Fruit fly (Drosophila melanogaster) whole organism, embryonic: ENCODE data around the gene DIP1.

ENCODE experiments used
- Atf-2 ChIP-seq: fragments of 200-800 bp; sonication (Bioruptor generic); optimal IDR thresholded peaks from 2 replicates; lab custom pipeline; 2016; ENCODE audit warnings: missing biosample characterization, missing genetic modification characterization
- Atf3 ChIP-seq: fragments of 200-800 bp; sonication (Bioruptor generic); optimal IDR thresholded peaks from 3 replicates; lab custom pipeline; 2016; ENCODE audit warnings: missing biosample characterization, missing genetic modification characterization
- B-H2 ChIP-seq: fragments of 200-800 bp; sonication (Bioruptor generic); optimal IDR thresholded peaks from 2 replicates; lab custom pipeline; 2018; ENCODE audit warnings: missing biosample characterization, mild to moderate bottlenecking, missing genetic modification characterization
- Blimp-1 ChIP-seq: fragments of 200-800 bp; sonication (Bioruptor generic); optimal IDR thresholded peaks from 3 replicates; lab custom pipeline; 2018; ENCODE audit warnings: missing biosample characterization, missing genetic modification characterization, mild to moderate bottlenecking, moderate library complexity, missing genetic modification reagents
- Bteb2 ChIP-seq: fragments of 200-800 bp; sonication (Bioruptor generic); optimal IDR thresholded peaks from 2 replicates; lab custom pipeline; 2016; ENCODE audit warnings: missing biosample characterization, missing genetic modification characterization
- CG10543 ChIP-seq: fragments of 200-800 bp; sonication (Bioruptor generic); optimal IDR thresholded peaks from 3 replicates; lab custom pipeline; 2017; ENCODE audit warnings: missing biosample characterization, mild to moderate bottlenecking, missing genetic modification characterization, moderate library complexity
- CG11085 ChIP-seq: fragments of 200-800 bp; sonication (Bioruptor generic); IDR thresholded peaks from 2 replicates; pipeline ENCODE4 v1.3.6; 2022; ENCODE audit warnings: missing biosample characterization, missing genetic modification characterization
- CG12071 ChIP-seq: fragments of 200-800 bp; sonication (Bioruptor generic); optimal IDR thresholded peaks from 3 replicates; lab custom pipeline; 2018; ENCODE audit warnings: missing biosample characterization, mild to moderate bottlenecking, missing genetic modification characterization
- CG14441 ChIP-seq: fragments of 200-800 bp; sonication (Bioruptor generic); IDR thresholded peaks from 2 replicates; pipeline ENCODE4 v1.3.6; 2022; ENCODE audit warnings: missing biosample characterization, missing genetic modification characterization
- CG14710 ChIP-seq: fragments of 200-800 bp; sonication (Bioruptor generic); optimal IDR thresholded peaks from 3 replicates; lab custom pipeline; 2019; ENCODE audit warnings: missing biosample characterization, mild to moderate bottlenecking, missing genetic modification characterization, moderate library complexity
- CG17328 ChIP-seq: fragments of 200-800 bp; sonication (Bioruptor generic); IDR thresholded peaks from 2 replicates; pipeline ENCODE4 v1.3.6; 2022; ENCODE audit warnings: missing biosample characterization, missing genetic modification characterization
- CG17568 ChIP-seq: fragments of 200-800 bp; sonication (Bioruptor generic); optimal IDR thresholded peaks from 2 replicates; lab custom pipeline; 2018; ENCODE audit warnings: missing biosample characterization, mild to moderate bottlenecking, missing genetic modification characterization, moderate library complexity
- CG2199 ChIP-seq: fragments of 200-800 bp; sonication (Bioruptor generic); IDR thresholded peaks from 3 replicates; pipeline ENCODE4 v1.3.6; 2022; ENCODE audit warnings: missing biosample characterization, missing genetic modification characterization
- CG31441 ChIP-seq: fragments of 200-800 bp; sonication (Bioruptor generic); IDR thresholded peaks from 2 replicates; pipeline ENCODE4 v1.3.6; 2022; ENCODE audit warnings: missing biosample characterization, missing genetic modification characterization
- CG5180 ChIP-seq: fragments of 200-800 bp; sonication (Bioruptor generic); optimal IDR thresholded peaks from 3 replicates; lab custom pipeline; 2017; ENCODE audit warnings: missing biosample characterization, missing genetic modification characterization, mild to moderate bottlenecking, moderate library complexity, missing genetic modification reagents
- CG6175 ChIP-seq: fragments of 200-800 bp; sonication (Bioruptor generic); IDR thresholded peaks from 3 replicates; pipeline ENCODE4 v1.3.6; 2022; ENCODE audit warnings: missing biosample characterization, missing genetic modification characterization
- CG6654 ChIP-seq: fragments of 200-800 bp; sonication (Bioruptor generic); optimal IDR thresholded peaks from 2 replicates; lab custom pipeline; 2017; ENCODE audit warnings: missing biosample characterization, mild to moderate bottlenecking, missing genetic modification characterization
- CG7786 ChIP-seq: fragments of 200-800 bp; sonication (Bioruptor generic); optimal IDR thresholded peaks from 2 replicates; lab custom pipeline; 2016; ENCODE audit warnings: missing biosample characterization, missing genetic modification characterization
- CG8359 ChIP-seq: fragments of 200-800 bp; sonication (Bioruptor generic); optimal IDR thresholded peaks from 2 replicates; lab custom pipeline; 2017; ENCODE audit warnings: missing biosample characterization, mild to moderate bottlenecking, missing genetic modification characterization, borderline replicate concordance
- CG9215 ChIP-seq: fragments of 200-800 bp; sonication (Bioruptor generic); IDR thresholded peaks from 2 replicates; pipeline ENCODE4 v1.3.6; 2022; ENCODE audit warnings: missing biosample characterization, missing genetic modification characterization
- CG9932 ChIP-seq: fragments of 200-800 bp; sonication (Bioruptor generic); IDR thresholded peaks from 2 replicates; pipeline ENCODE4 v1.3.6; 2022; ENCODE audit warnings: missing biosample characterization, missing genetic modification characterization
- Eip74EF ChIP-seq, 2 experiments: fragments of 200-800 bp in 1 of 2; fragments of >200 bp in 1 of 2; sonication (Bioruptor generic) in 1 of 2; optimal IDR thresholded peaks; 2 replicates each; lab custom pipeline; 2017 to 2019; ENCODE audit warnings: missing biosample characterization in 2 of 2, missing genetic modification characterization in 2 of 2, mild to moderate bottlenecking in 1 of 2, moderate library complexity in 1 of 2
- Ets97D ChIP-seq: fragments of 200-800 bp; sonication (Bioruptor generic); optimal IDR thresholded peaks from 3 replicates; lab custom pipeline; 2016; ENCODE audit warnings: missing biosample characterization, missing genetic modification characterization
- HLHmδ ChIP-seq: fragments of 200-800 bp; sonication (Bioruptor generic); optimal IDR thresholded peaks from 2 replicates; lab custom pipeline; 2018; ENCODE audit warnings: missing biosample characterization, mild to moderate bottlenecking, missing genetic modification characterization, moderate library complexity
- Hey ChIP-seq: fragments of 200-800 bp; sonication (Bioruptor generic); optimal IDR thresholded peaks from 3 replicates; lab custom pipeline; 2018; ENCODE audit warnings: missing biosample characterization, mild to moderate bottlenecking, missing genetic modification characterization
- HmgZ ChIP-seq: fragments of 200-800 bp; sonication (Bioruptor generic); optimal IDR thresholded peaks from 2 replicates; lab custom pipeline; 2018; ENCODE audit warnings: missing biosample characterization, mild to moderate bottlenecking, missing genetic modification characterization
- Spps ChIP-seq: fragments of 200-800 bp; sonication (Bioruptor generic); optimal IDR thresholded peaks from 2 replicates; lab custom pipeline; 2018; ENCODE audit warnings: missing biosample characterization, mild to moderate bottlenecking, missing genetic modification characterization
- Taf1 ChIP-seq: fragments of 200-800 bp; sonication (Bioruptor generic); IDR thresholded peaks from 2 replicates; pipeline ENCODE4 v1.3.6; 2022; ENCODE audit warnings: missing biosample characterization, missing genetic modification characterization
- ab ChIP-seq: fragments of 200-800 bp; sonication (Bioruptor generic); optimal IDR thresholded peaks from 2 replicates; lab custom pipeline; 2016; ENCODE audit warnings: missing biosample characterization, missing genetic modification characterization
- ato ChIP-seq: fragments of 200-800 bp; sonication (Bioruptor generic); IDR thresholded peaks from 2 replicates; pipeline ENCODE4 v1.3.6; 2022; ENCODE audit warnings: missing biosample characterization, missing genetic modification characterization; ENCODE audit not compliant: partially characterized antibody
- cas ChIP-seq: fragments of 200-800 bp; sonication (Bioruptor generic); IDR thresholded peaks from 2 replicates; pipeline ENCODE4 v1.3.6; 2022; ENCODE audit warnings: missing biosample characterization, missing genetic modification characterization
- chif ChIP-seq, 2 experiments: fragments of 200-800 bp; sonication (Bioruptor generic); optimal IDR thresholded peaks; 3 replicates each; lab custom pipeline; 2016; ENCODE audit warnings: missing biosample characterization in 2 of 2, missing genetic modification characterization in 2 of 2
- chn ChIP-seq: fragments of 200-800 bp; sonication (Bioruptor generic); optimal IDR thresholded peaks from 2 replicates; lab custom pipeline; 2016; ENCODE audit warnings: missing biosample characterization, missing genetic modification characterization
- crc ChIP-seq: fragments of 200-800 bp; sonication (Bioruptor generic); optimal IDR thresholded peaks from 2 replicates; lab custom pipeline; 2016; ENCODE audit warnings: missing biosample characterization, missing genetic modification characterization
- da ChIP-seq: fragments of 200-800 bp; sonication (Bioruptor generic); optimal IDR thresholded peaks from 2 replicates; lab custom pipeline; 2016; ENCODE audit warnings: missing biosample characterization, missing genetic modification characterization
- dysf ChIP-seq: fragments of 200-800 bp; sonication (Bioruptor generic); IDR thresholded peaks from 3 replicates; pipeline ENCODE4 v1.3.6; 2022; ENCODE audit warnings: missing biosample characterization, missing genetic modification characterization
- en ChIP-seq: fragments of 200-800 bp; sonication (Bioruptor generic); optimal IDR thresholded peaks from 2 replicates; lab custom pipeline; 2016; ENCODE audit warnings: missing biosample characterization, missing genetic modification characterization
- grn ChIP-seq: fragments of 200-800 bp; sonication (Bioruptor generic); optimal IDR thresholded peaks from 3 replicates; lab custom pipeline; 2017; ENCODE audit warnings: missing biosample characterization, missing genetic modification characterization
- jing ChIP-seq: fragments of 200-800 bp; sonication (Bioruptor generic); optimal IDR thresholded peaks from 2 replicates; lab custom pipeline; 2018; ENCODE audit warnings: missing biosample characterization, mild to moderate bottlenecking, missing genetic modification characterization
- jumu ChIP-seq: fragments of 200-800 bp; sonication (Bioruptor generic); optimal IDR thresholded peaks from 3 replicates; lab custom pipeline; 2016; ENCODE audit warnings: missing biosample characterization, missing genetic modification characterization
- lmd ChIP-seq: fragments of 200-800 bp; sonication (Bioruptor generic); IDR thresholded peaks from 2 replicates; pipeline ENCODE4 v1.3.6; 2022; ENCODE audit warnings: missing biosample characterization, missing genetic modification characterization
- nom ChIP-seq: fragments of 200-800 bp; sonication (Bioruptor generic); optimal IDR thresholded peaks from 2 replicates; lab custom pipeline; 2017; ENCODE audit warnings: missing biosample characterization, missing genetic modification characterization, mild to moderate bottlenecking, moderate library complexity, missing genetic modification reagents
- org-1 ChIP-seq: fragments of 200-800 bp; sonication (Bioruptor generic); optimal IDR thresholded peaks from 2 replicates; lab custom pipeline; 2017; ENCODE audit warnings: missing biosample characterization, missing genetic modification characterization
- seq ChIP-seq: fragments of 200-800 bp; sonication (Bioruptor generic); IDR thresholded peaks from 2 replicates; pipeline ENCODE4 v1.3.6; 2022; ENCODE audit warnings: missing biosample characterization, missing genetic modification characterization
- so ChIP-seq: fragments of 200-800 bp; sonication (Bioruptor generic); IDR thresholded peaks from 3 replicates; pipeline ENCODE4 v1.3.6; 2022; ENCODE audit warnings: missing biosample characterization, missing genetic modification characterization
- stc ChIP-seq: fragments of 200-800 bp; sonication (Bioruptor generic); IDR thresholded peaks from 2 replicates; pipeline ENCODE4 v1.3.6; 2022; ENCODE audit warnings: missing biosample characterization, missing genetic modification characterization
- tin ChIP-seq: fragments of 200-800 bp; sonication (Bioruptor generic); optimal IDR thresholded peaks from 3 replicates; lab custom pipeline; 2016; ENCODE audit warnings: missing biosample characterization, missing genetic modification characterization
- tll ChIP-seq, 2 experiments: fragments of 200-800 bp in 1 of 2; fragments of >200 bp in 1 of 2; sonication (Bioruptor generic) in 1 of 2; optimal IDR thresholded peaks; 2 replicates each; lab custom pipeline; 2017 to 2019; ENCODE audit warnings: missing biosample characterization in 2 of 2, missing genetic modification characterization in 2 of 2, mild to moderate bottlenecking in 1 of 2, moderate library complexity in 1 of 2
- unc-4 ChIP-seq: fragments of 200-800 bp; sonication (Bioruptor generic); IDR thresholded peaks from 2 replicates; pipeline ENCODE4 v1.3.6; 2022; ENCODE audit warnings: missing biosample characterization, missing genetic modification characterization; ENCODE audit not compliant: partially characterized antibody
- wor ChIP-seq: fragments of 200-800 bp; sonication (Bioruptor generic); IDR thresholded peaks from 2 replicates; pipeline ENCODE4 v1.3.6; 2022; ENCODE audit warnings: missing biosample characterization, missing genetic modification characterization
- yki ChIP-seq: fragments of >200 bp; optimal IDR thresholded peaks from 3 replicates; lab custom pipeline; 2018

Gene DIP1

dm6 chrX:21593907-21594306 lies 36.0 kb downstream of the DIP1 start (continued):
- TF ChIP-seq da (GFP tag; lab: Kevin White, UChicago) (peak; percentile 69), cas (GFP tag; lab: Robert Waterston, UW) (peak; percentile 54; the same call in 1 of the 2 replicates), stc (GFP tag; lab: Robert Waterston, UW) (peak; percentile 67), dysf (GFP tag; lab: Robert Waterston, UW) (peak; percentile 86), chif (GFP tag; optimal IDR thresholded peaks at IDR 0.05; lab: Kevin White, UChicago) (peak; percentile 84 to 90), tin (GFP tag; lab: Kevin White, UChicago) (peak; percentile 90), CG12071 (GFP tag; lab: Kevin White, UChicago) (peak; percentile 75), Blimp-1 (GFP tag; lab: Kevin White, UChicago) (peak; percentile 90), B-H2 (GFP tag; lab: Kevin White, UChicago) (no peak), CG9932 (GFP tag; lab: Robert Waterston, UW) (no peak), CG8359 (GFP tag; lab: Kevin White, UChicago) (peak; percentile 67), jumu (GFP tag; lab: Kevin White, UChicago) (peak; percentile 84), ato (GFP tag; lab: Robert Waterston, UW) (no peak), Atf3 (GFP tag; lab: Kevin White, UChicago) (peak; percentile 67), HLHmδ (GFP tag; lab: Kevin White, UChicago) (no peak), CG7786 (GFP tag; lab: Kevin White, UChicago) (peak; percentile 79), Atf-2 (GFP tag; lab: Kevin White, UChicago) (peak; percentile 58), yki (lab: Kevin White, UChicago) (no peak), ab (peak; percentile 39), unc-4 (GFP tag; lab: Robert Waterston, UW) (no peak), chn (GFP tag; lab: Kevin White, UChicago) (peak; percentile 74), jing (GFP tag; lab: Kevin White, UChicago) (peak; percentile 78), so (GFP tag; lab: Robert Waterston, UW) (peak; percentile 78; the same call in 1 of the 3 replicates), CG10543 (GFP tag; lab: Kevin White, UChicago) (no peak), CG17328 (GFP tag; lab: Robert Waterston, UW) (peak; percentile 82), CG17568 (peak; percentile 52), en (GFP tag; lab: Kevin White, UChicago) (peak; percentile 54), CG9215 (GFP tag; lab: Robert Waterston, UW) (peak; percentile 48; the same call in 1 of the 2 replicates), Bteb2 (peak; percentile 52), CG2199 (GFP tag; lab: Robert Waterston, UW) (peak; percentile 76; the same call in 2 of the 3 replicates), Ets97D (peak; percentile 42), nom (GFP tag; lab: Kevin White, UChicago) (peak; percentile 54), Taf1 (GFP tag; lab: Robert Waterston, UW) (peak; percentile 60; the same call in 1 of the 2 replicates), wor (peak; percentile 82), CG11085 (0 out of 2 replicates have a peak, but pooled peaks have one; percentile 13), CG6175 (GFP tag; lab: Robert Waterston, UW) (no peak), org-1 (GFP tag; lab: Kevin White, UChicago) (peak; percentile 76), grn (GFP tag; lab: Kevin White, UChicago) (no peak), CG14441 (GFP tag; lab: Robert Waterston, UW) (peak; percentile 79), tll (GFP tag; optimal IDR thresholded peaks at IDR 0.05; lab: Kevin White, UChicago) (no peak), crc (GFP tag; lab: Kevin White, UChicago) (peak; percentile 49), Hey (tag; lab: Kevin White, UChicago) (no peak), Spps (tag; lab: Kevin White, UChicago) (peak; percentile 80), seq (GFP tag; lab: Robert Waterston, UW) (0 out of 2 replicates have a peak, but pooled peaks have one; percentile 40), CG6654 (GFP tag; lab: Kevin White, UChicago) (peak; percentile 66), lmd (GFP tag; lab: Robert Waterston, UW) (peak; percentile 87), CG5180 (GFP tag; lab: Kevin White, UChicago) (peak; percentile 57), CG14710 (tag; lab: Kevin White, UChicago) (peak; percentile 90), HmgZ (tag; lab: Kevin White, UChicago) (peak; percentile 48), Eip74EF (GFP tag; optimal IDR thresholded peaks at IDR 0.05; lab: Kevin White, UChicago) (peak in 1 of 2 experiments; percentile 43), CG31441 (GFP tag; lab: Robert Waterston, UW) (peak; percentile 89)
